Worm (Caenorhabditis elegans) whole organism, young adult: ENCODE data around the gene efk-1.

ENCODE experiments used
- B0019.2 ChIP-seq: fragments of 200-800 bp; sonication (Bioruptor generic); conservative IDR thresholded peaks from 2 replicates; pipeline ENCODE4 v1.3.6; 2022; ENCODE audit warnings: missing genetic modification reagents, missing genetic modification characterization, missing compliant biosample characterization
- D2030.7 ChIP-seq: fragments of 200-800 bp; sonication (Bioruptor generic); IDR thresholded peaks from 2 replicates; pipeline ENCODE4 v1.3.6; 2022; ENCODE audit warnings: missing genetic modification reagents, missing genetic modification characterization, missing compliant biosample characterization
- F33H1.4 ChIP-seq: fragments of 200-800 bp; sonication (Bioruptor generic); IDR thresholded peaks from 2 replicates; pipeline ENCODE4 v1.3.6; 2022; ENCODE audit warnings: missing genetic modification reagents, missing genetic modification characterization, missing compliant biosample characterization
- F37B4.10 ChIP-seq: fragments of 200-800 bp; sonication (Bioruptor generic); IDR thresholded peaks from 2 replicates; pipeline ENCODE4 v1.3.6; 2022; ENCODE audit warnings: missing genetic modification characterization, missing compliant biosample characterization
- F39B2.1 ChIP-seq: fragments of 200-800 bp; sonication (Bioruptor generic); IDR thresholded peaks from 2 replicates; pipeline ENCODE4 v1.3.6; 2022; ENCODE audit warnings: missing genetic modification reagents, missing genetic modification characterization, missing compliant biosample characterization
- K12H6.12 ChIP-seq: fragments of 200-800 bp; sonication (Bioruptor generic); optimal IDR thresholded peaks from 2 replicates; lab custom pipeline; 2018; ENCODE audit warnings: mild to moderate bottlenecking, missing genetic modification characterization, missing compliant biosample characterization
- T26A5.8 ChIP-seq: sonication (generic microtip); optimal IDR thresholded peaks from 2 replicates; lab custom pipeline; 2016; ENCODE audit warnings: missing genetic modification characterization, missing compliant biosample characterization
- Y53F4B.3 ChIP-seq: fragments of 200-800 bp; sonication (Bioruptor generic); IDR thresholded peaks from 2 replicates; pipeline ENCODE4 v1.3.6; 2022; ENCODE audit warnings: missing genetic modification reagents, missing genetic modification characterization, missing compliant biosample characterization
- Y53G8AR.9 ChIP-seq: fragments of 200-800 bp; sonication (Bioruptor generic); conservative IDR thresholded peaks from 2 replicates; pipeline ENCODE4 v1.3.6; 2022; ENCODE audit warnings: missing genetic modification reagents, missing genetic modification characterization, missing compliant biosample characterization
- Y67H2A.10 ChIP-seq: fragments of 200-800 bp; sonication (Bioruptor generic); conservative IDR thresholded peaks from 2 replicates; pipeline ENCODE4 v1.3.6; 2022; ENCODE audit warnings: missing genetic modification reagents, missing genetic modification characterization, missing compliant biosample characterization
- athp-1 ChIP-seq: sonication (generic microtip); optimal IDR thresholded peaks from 2 replicates; lab custom pipeline; 2017; ENCODE audit warnings: mild to moderate bottlenecking, missing genetic modification characterization, missing compliant biosample characterization
- cebp-2 ChIP-seq: fragments of 200-800 bp; sonication (Bioruptor generic); IDR thresholded peaks from 2 replicates; pipeline ENCODE4 v1.3.6; 2022; ENCODE audit warnings: missing genetic modification characterization, missing compliant biosample characterization
- egrh-3 ChIP-seq: fragments of 200-800 bp; sonication (Bioruptor generic); IDR thresholded peaks from 2 replicates; pipeline ENCODE4 v1.3.6; 2022; ENCODE audit warnings: missing genetic modification reagents, missing genetic modification characterization, missing compliant biosample characterization
- ekl-4 ChIP-seq: fragments of 200-800 bp; sonication (Bioruptor generic); IDR thresholded peaks from 2 replicates; pipeline ENCODE4 v1.3.6; 2022; ENCODE audit warnings: missing genetic modification reagents, missing genetic modification characterization, missing compliant biosample characterization
- him-1 ChIP-seq: sonication (generic microtip); optimal IDR thresholded peaks from 2 replicates; lab custom pipeline; 2016; ENCODE audit warnings: missing genotype, missing genetic modification reagents, missing genetic modification characterization, missing compliant biosample characterization
- hmg-1.2 ChIP-seq: fragments of 200-800 bp; sonication (Bioruptor generic); IDR thresholded peaks from 2 replicates; pipeline ENCODE4 v1.3.6; 2022; ENCODE audit warnings: missing genetic modification reagents, missing genetic modification characterization, missing compliant biosample characterization
- lin-54 ChIP-seq: fragments of 200-800 bp; sonication (Bioruptor generic); optimal IDR thresholded peaks from 2 replicates; lab custom pipeline; 2018; ENCODE audit warnings: mild to moderate bottlenecking, missing genetic modification characterization, missing compliant biosample characterization
- lsl-1 ChIP-seq: fragments of 200-800 bp; sonication (Bioruptor generic); optimal IDR thresholded peaks from 2 replicates; lab custom pipeline; 2018; ENCODE audit warnings: mild to moderate bottlenecking, missing genetic modification characterization, moderate library complexity, missing compliant biosample characterization
- madf-6 ChIP-seq: fragments of 200-800 bp; sonication (Bioruptor generic); IDR thresholded peaks from 2 replicates; pipeline ENCODE4 v1.3.6; 2022; ENCODE audit warnings: missing genetic modification reagents, missing genetic modification characterization, missing compliant biosample characterization
- madf-8 ChIP-seq: fragments of 200-800 bp; sonication (Bioruptor generic); conservative IDR thresholded peaks from 2 replicates; pipeline ENCODE4 v1.3.6; 2022; ENCODE audit warnings: missing genetic modification reagents, missing genetic modification characterization, missing compliant biosample characterization
- mcd-1 ChIP-seq: fragments of 200-800 bp; sonication (Bioruptor generic); IDR thresholded peaks from 2 replicates; pipeline ENCODE4 v1.3.6; 2022; ENCODE audit warnings: missing genetic modification reagents, missing genetic modification characterization, missing compliant biosample characterization
- nhr-80 ChIP-seq: sonication (generic microtip); optimal IDR thresholded peaks from 2 replicates; lab custom pipeline; 2016; ENCODE audit warnings: missing genetic modification characterization, missing compliant biosample characterization
- pbrm-1 ChIP-seq: fragments of 200-800 bp; sonication (Bioruptor generic); IDR thresholded peaks from 2 replicates; pipeline ENCODE4 v1.3.6; 2022; ENCODE audit warnings: missing genetic modification reagents, missing genetic modification characterization, missing compliant biosample characterization
- snpc-1.1 ChIP-seq: sonication (generic microtip); optimal IDR thresholded peaks from 2 replicates; lab custom pipeline; 2017; ENCODE audit warnings: missing genetic modification characterization, mild to moderate bottlenecking, missing compliant biosample characterization, antibody characterized with exemption, moderate library complexity, missing genotype, missing genetic modification reagents; ENCODE audit not compliant: insufficient read depth
- snpc-3.4 ChIP-seq: sonication (generic microtip); optimal IDR thresholded peaks from 2 replicates; lab custom pipeline; 2017; ENCODE audit warnings: missing genetic modification characterization, mild to moderate bottlenecking, missing compliant biosample characterization, antibody characterized with exemption, moderate library complexity, missing genotype, missing genetic modification reagents
- xnd-1 ChIP-seq: sonication (generic microtip); optimal IDR thresholded peaks from 2 replicates; lab custom pipeline; 2016; ENCODE audit warnings: missing genotype, missing genetic modification reagents, missing genetic modification characterization, missing compliant biosample characterization
- ztf-22 ChIP-seq: fragments of 200-800 bp; sonication (Bioruptor generic); optimal IDR thresholded peaks from 2 replicates; lab custom pipeline; 2018; ENCODE audit warnings: mild to moderate bottlenecking, missing genetic modification characterization, moderate library complexity, missing compliant biosample characterization
- ztf-26 ChIP-seq: sonication (generic microtip); optimal IDR thresholded peaks from 2 replicates; lab custom pipeline; 2017; ENCODE audit warnings: missing genetic modification characterization, missing compliant biosample characterization

The efk-1 gene

DNA sequence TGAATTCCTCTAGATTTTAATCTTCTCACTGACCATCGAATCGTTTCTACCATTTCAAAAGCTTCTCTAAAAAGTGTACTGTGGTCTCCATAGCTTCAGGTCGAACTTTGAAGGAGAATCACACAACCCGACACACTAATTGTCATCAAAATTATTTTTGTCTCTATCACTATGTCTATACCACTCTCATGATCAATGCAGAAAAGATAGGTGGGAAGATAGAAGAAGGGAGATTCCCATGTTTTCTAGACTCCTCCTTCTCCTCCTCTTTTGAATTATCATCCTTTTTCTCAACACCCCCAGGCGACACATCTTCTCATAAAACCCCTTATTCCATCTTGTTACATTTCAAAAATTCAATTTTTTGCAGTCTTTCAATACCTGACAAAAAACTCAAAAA, 22.5 kb downstream of the efk-1 start, which contains the start of gene Y42G9A.3:
Gene Y42G9A.3, plus strand, starts transcription at position 363 of the 400 bp plus-strand sequence.
- no peak for TF ChIP-seq snpc-1.1 (tag; lab: Kevin White, UChicago)
- TF ChIP-seq nhr-80 = peak; percentile 28

DNA sequence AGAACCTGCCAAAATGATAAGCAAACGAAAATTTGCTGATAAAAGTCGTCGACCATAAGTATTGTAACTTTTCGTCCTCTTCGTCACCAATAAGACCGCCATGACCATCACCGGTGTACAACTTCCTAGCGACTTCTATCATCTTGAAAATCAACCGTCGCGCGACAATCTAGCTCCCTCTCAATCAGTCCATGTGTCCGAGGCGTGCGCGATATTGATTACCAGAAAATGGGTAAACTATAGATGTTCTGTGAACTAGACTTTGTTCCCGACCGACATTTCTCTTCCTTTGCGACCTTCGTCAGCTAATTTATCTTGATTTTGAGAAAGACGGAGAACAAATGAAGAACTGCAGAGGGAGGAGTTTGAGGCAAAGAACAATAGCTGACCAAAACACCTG, 23.0 kb downstream of the efk-1 start:
- no peak for TF ChIP-seq F33H1.4
- no peak for TF ChIP-seq F39B2.1
- TF ChIP-seq F37B4.10 (GFP tag; lab: Robert Waterston, UW) = no peak
- peak; percentile 35 for TF ChIP-seq nhr-80
- no peak for TF ChIP-seq Y67H2A.10 (GFP tag; lab: Robert Waterston, UW)
- no peak for TF ChIP-seq cebp-2 (GFP tag; lab: Robert Waterston, UW)
- no peak for TF ChIP-seq T26A5.8
- TF ChIP-seq xnd-1 (tag; lab: Kevin White, UChicago) = no peak
- TF ChIP-seq K12H6.12 (tag; lab: Kevin White, UChicago) = no peak
- TF ChIP-seq ztf-26 = peak; percentile 54

DNA sequence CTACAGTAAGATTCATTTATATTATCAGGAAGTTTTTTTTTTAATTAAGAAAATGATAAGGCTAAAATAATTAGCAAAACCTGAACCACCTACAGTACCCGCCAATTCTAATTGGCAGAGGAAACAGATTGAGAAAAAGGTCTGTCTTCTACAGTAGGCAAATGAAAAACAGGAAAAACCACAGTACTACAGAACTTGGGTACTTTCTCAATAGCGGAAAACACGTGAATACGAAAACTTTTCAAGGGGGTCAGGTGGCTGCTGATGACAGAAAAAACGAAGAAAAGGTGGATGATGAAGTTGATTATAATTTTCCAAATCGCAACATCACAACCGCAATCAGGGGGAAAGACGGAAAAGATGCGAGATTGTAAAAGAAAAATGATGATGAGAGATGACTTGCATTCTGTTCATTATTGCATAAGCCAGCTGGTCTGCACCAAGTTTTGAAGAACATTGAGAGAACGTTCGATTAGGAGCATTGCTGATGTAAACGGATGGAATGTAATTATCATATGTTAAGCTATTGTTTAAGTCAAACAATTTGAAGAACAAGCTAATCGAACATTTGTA, 23.9 kb downstream of the efk-1 start:
- no peak for TF ChIP-seq snpc-3.4 (tag; lab: Kevin White, UChicago)
- TF ChIP-seq ztf-26 = peak; percentile 14
- no peak for TF ChIP-seq T26A5.8
- TF ChIP-seq D2030.7 (GFP tag; lab: Robert Waterston, UW) = no peak

DNA sequence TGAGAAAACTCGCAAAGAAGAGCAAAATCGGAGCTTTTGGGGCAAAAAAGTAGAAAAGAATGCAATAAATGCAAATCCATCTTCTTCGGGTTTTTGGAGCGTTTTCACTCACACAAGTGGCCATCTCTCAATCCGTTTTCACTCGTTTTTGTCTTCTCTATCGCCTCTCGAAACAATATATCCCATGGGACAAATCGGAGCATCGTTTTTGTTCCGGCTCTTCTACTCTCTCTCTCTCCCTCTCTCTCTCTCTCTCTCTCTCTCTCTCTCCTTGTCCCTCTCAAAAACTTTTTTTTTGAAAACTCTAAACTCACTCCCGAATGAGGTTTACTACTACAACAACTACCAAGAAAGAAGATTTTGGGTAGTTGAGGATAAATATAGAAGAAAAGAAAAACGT, 26.8 kb downstream of the efk-1 start:
- 0 out of 2 replicates have a peak, but pooled peaks have one; percentile 39 for TF ChIP-seq pbrm-1
- TF ChIP-seq madf-6 (GFP tag; lab: Robert Waterston, UW) = no peak
- 0 out of 2 replicates have a peak, but pooled peaks have one; percentile 30 for TF ChIP-seq ekl-4 (GFP tag; lab: Robert Waterston, UW)
- no peak for TF ChIP-seq Y53F4B.3 (GFP tag; lab: Robert Waterston, UW)
- 0 out of 2 replicates have a peak, but pooled peaks have one; percentile 26 for TF ChIP-seq B0019.2
- TF ChIP-seq mcd-1 = 0 out of 2 replicates have a peak, but pooled peaks have one; percentile 16
- TF ChIP-seq egrh-3 (GFP tag; lab: Robert Waterston, UW) = 0 out of 2 replicates have a peak, but pooled peaks have one; percentile 14

DNA sequence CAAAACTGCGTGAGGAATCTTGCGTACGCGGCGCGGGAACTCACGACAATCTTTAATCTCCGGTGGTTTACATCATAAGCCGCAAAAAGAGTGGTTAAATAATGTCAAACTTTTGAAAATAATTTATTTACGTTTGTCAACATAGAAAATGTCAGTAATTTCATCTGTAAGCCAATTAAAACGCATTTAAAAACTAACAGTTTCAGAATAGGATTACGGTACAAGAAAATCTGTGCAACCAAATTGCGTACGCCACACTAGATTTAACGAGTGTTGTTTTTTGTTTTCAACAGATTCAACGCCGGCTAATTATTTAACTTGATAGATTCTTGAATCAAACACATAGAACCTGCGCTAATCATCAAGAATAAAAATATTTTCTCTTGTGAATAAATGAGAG, 27.5 kb downstream of the efk-1 start:
- TF ChIP-seq xnd-1 (tag; lab: Kevin White, UChicago) (peak; percentile 83), lin-54 (no peak), madf-6 (GFP tag; lab: Robert Waterston, UW) (peak; percentile 73), madf-8 (GFP tag; lab: Robert Waterston, UW) (peak; percentile 24; the same call in 1 of the 2 replicates), him-1 (tag; lab: Kevin White, UChicago) (peak; percentile 29), F33H1.4 (peak; percentile 32; the same call in 1 of the 2 replicates), snpc-3.4 (tag; lab: Kevin White, UChicago) (peak; percentile 47), Y53G8AR.9 (GFP tag; lab: Robert Waterston, UW) (no peak), hmg-1.2 (GFP tag; lab: Robert Waterston, UW) (0 out of 2 replicates have a peak, but pooled peaks have one; percentile 11), ztf-22 (GFP tag; lab: Kevin White, UChicago) (no peak), D2030.7 (GFP tag; lab: Robert Waterston, UW) (peak; percentile 52; the same call in 1 of the 2 replicates), athp-1 (tag; lab: Kevin White, UChicago) (peak; percentile 92), lsl-1 (GFP tag; lab: Kevin White, UChicago) (peak; percentile 91)
